Worm (Caenorhabditis elegans) whole organism, young adult: ENCODE measurements around the gene pho-7.

Experiments
- D2030.7 ChIP-seq: fragments of 200-800 bp; sonication (Bioruptor generic); IDR thresholded peaks from 2 replicates; pipeline ENCODE4 v1.3.6; 2022; ENCODE audit warnings: missing genetic modification reagents, missing genetic modification characterization, missing compliant biosample characterization
- F52B5.7 ChIP-seq: sonication (generic microtip); optimal IDR thresholded peaks from 2 replicates; lab custom pipeline; 2016; ENCODE audit warnings: mild to moderate bottlenecking, missing genetic modification characterization, missing compliant biosample characterization
- nhr-179 ChIP-seq: sonication (generic microtip); optimal IDR thresholded peaks from 2 replicates; lab custom pipeline; 2016; ENCODE audit warnings: mild to moderate bottlenecking, missing genetic modification characterization, missing compliant biosample characterization
- unc-130 ChIP-seq: sonication (generic microtip); optimal IDR thresholded peaks from 2 replicates; lab custom pipeline; 2016; ENCODE audit warnings: missing genetic modification reagents, missing genetic modification characterization, missing compliant biosample characterization
- unc-62 ChIP-seq: fragments of 150-350 bp; optimal IDR thresholded peaks from 2 replicates; lab custom pipeline; 2014; ENCODE audit warnings: missing biosample characterization, missing genetic modification reagents, missing genetic modification characterization

ce11 chrX:10914421-10915277 is 26.5 kb downstream of the pho-7 start:
- TF ChIP-seq nhr-179 (tag; lab: Kevin White, UChicago) (no peak), unc-62 (no peak), unc-130 (no peak), D2030.7 (no peak), F52B5.7 (tag; lab: Kevin White, UChicago) (no peak)
